Fruit fly (Drosophila melanogaster): ENCODE results near the gene Tdh.

The Tdh gene

DNA sequence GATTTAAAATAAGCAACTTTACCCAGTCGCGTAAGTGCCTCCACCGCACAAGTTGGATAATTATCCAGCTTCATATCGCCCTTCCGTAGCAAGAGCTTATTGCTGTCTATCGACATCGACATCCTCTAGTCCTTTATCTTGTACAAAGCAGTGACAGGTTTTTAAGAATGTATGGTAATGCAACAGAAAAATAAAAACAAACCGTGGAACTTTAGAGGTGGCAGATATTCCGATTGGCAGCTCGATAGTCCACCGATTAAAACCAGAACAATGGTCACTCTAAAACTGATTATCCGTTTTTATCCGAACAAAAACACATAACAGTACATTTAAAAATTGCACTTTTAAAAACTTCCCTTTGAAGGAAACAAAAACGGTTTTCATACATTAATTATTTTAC is 39.3 kb upstream of the Tdh start, which contains the start of gene CG5274 (continued):
- TF ChIP-seq jumu (GFP tag; optimal IDR thresholded peaks at IDR 0.05) (no peak), Bdp1 (GFP tag; optimal IDR thresholded peaks at IDR 0.05) (no peak), CG12744 (GFP tag; optimal IDR thresholded peaks at IDR 0.05) (no peak), Hr3 (GFP tag; optimal IDR thresholded peaks at IDR 0.05) (no peak), ham (GFP tag; IDR thresholded peaks at IDR 0.05) (no peak), CG12155 (GFP tag; optimal IDR thresholded peaks at IDR 0.05) (no peak), hb (GFP tag; IDR thresholded peaks at IDR 0.05; ENCODE audit: partially characterized antibody) (no peak), CG6683 (GFP tag; optimal IDR thresholded peaks at IDR 0.05) (no peak), row (GFP tag; IDR thresholded peaks at IDR 0.05) (no peak), CTCF (GFP tag; optimal IDR thresholded peaks at IDR 0.05) (no peak), Hr51 (GFP tag; optimal IDR thresholded peaks at IDR 0.05) (no peak), ems (GFP tag; optimal IDR thresholded peaks at IDR 0.05) (no peak), abd-A (tag; optimal IDR thresholded peaks at IDR 0.05) (no peak), Hmr (GFP tag; optimal IDR thresholded peaks at IDR 0.05) (no peak), bbx (GFP tag; IDR thresholded peaks at IDR 0.05; ENCODE audit: partially characterized antibody) (peak; percentile 52; the same call in 1 of the 2 replicates), CG2116 (GFP tag; optimal IDR thresholded peaks at IDR 0.05) (no peak), Vsx1 (GFP tag; optimal IDR thresholded peaks at IDR 0.05) (no peak), gfzf (GFP tag; optimal IDR thresholded peaks at IDR 0.05) (peak; percentile 52), bcd (GFP tag; optimal IDR thresholded peaks at IDR 0.05) (no peak), CG7745 (tag; optimal IDR thresholded peaks at IDR 0.05) (no peak), HLHmδ (GFP tag; optimal IDR thresholded peaks at IDR 0.05) (no peak), HLH4C (GFP tag; IDR thresholded peaks at IDR 0.05; ENCODE audit: partially characterized antibody) (no peak), CG7786 (GFP tag; optimal IDR thresholded peaks at IDR 0.05) (no peak), Xrp1 (GFP tag; IDR thresholded peaks at IDR 0.05) (no peak), CG33557 (GFP tag; optimal IDR thresholded peaks at IDR 0.05) (no peak), bab2 (GFP tag; optimal IDR thresholded peaks at IDR 0.05) (no peak), sens-2 (GFP tag; IDR thresholded peaks at IDR 0.05) (no peak), CG31388 (GFP tag; optimal IDR thresholded peaks at IDR 0.05) (no peak), CG1832 (GFP tag; optimal IDR thresholded peaks at IDR 0.05) (no peak), al (GFP tag; IDR thresholded peaks at IDR 0.05) (no peak), CG4328 (GFP tag; optimal IDR thresholded peaks at IDR 0.05) (no peak), CG14050 (GFP tag; IDR thresholded peaks at IDR 0.05) (no peak), ato (GFP tag; IDR thresholded peaks at IDR 0.05; ENCODE audit: partially characterized antibody) (no peak), CG13287 (GFP tag; IDR thresholded peaks at IDR 0.05; ENCODE audit: partially characterized antibody) (peak; percentile 60; the same call in 1 of the 2 replicates), maf-S (GFP tag; optimal IDR thresholded peaks at IDR 0.05) (no peak), sqz (GFP tag; optimal IDR thresholded peaks at IDR 0.05) (no peak), E2f2 (GFP tag; IDR thresholded peaks at IDR 0.05) (peak; percentile 57), da (GFP tag; optimal IDR thresholded peaks at IDR 0.05) (no peak), Tbp (GFP tag; optimal IDR thresholded peaks at IDR 0.05) (no peak), CG11247 (GFP tag; IDR thresholded peaks at IDR 0.05) (no peak), CG8290 (GFP tag; optimal IDR thresholded peaks at IDR 0.05) (no peak), CG8290 (tag; optimal IDR thresholded peaks at IDR 0.05) (no peak), dm (GFP tag; optimal IDR thresholded peaks at IDR 0.05) (no peak), exex (tag; optimal IDR thresholded peaks at IDR 0.05) (no peak), nerfin-2 (GFP tag; IDR thresholded peaks at IDR 0.05; ENCODE audit: partially characterized antibody) (no peak), CG9797 (GFP tag; optimal IDR thresholded peaks at IDR 0.05) (peak; percentile 47), CG11695 (GFP tag; IDR thresholded peaks at IDR 0.05) (no peak), CG18619 (GFP tag; optimal IDR thresholded peaks at IDR 0.05) (no peak), otp (GFP tag; IDR thresholded peaks at IDR 0.05) (no peak), CG17186 (GFP tag; optimal IDR thresholded peaks at IDR 0.05) (no peak), CG8765 (GFP tag; IDR thresholded peaks at IDR 0.05) (no peak), CG7372 (GFP tag; IDR thresholded peaks at IDR 0.05) (no peak), CG7928 (GFP tag; optimal IDR thresholded peaks at IDR 0.05) (no peak)
